Fruit fly (Drosophila melanogaster): ENCODE measurements around the gene Krn.

- TF ChIP-seq insv (optimal IDR thresholded peaks at IDR 0.05) (no peak), psq (optimal IDR thresholded peaks at IDR 0.05) (no peak), h (optimal IDR thresholded peaks at IDR 0.05) (no peak)
These were observed 49.2 kb downstream of the Krn start for dm6 chr3L:17604891-17605290.
